Worm (Caenorhabditis elegans): ENCODE data around the gene R02D5.1.

DNA sequence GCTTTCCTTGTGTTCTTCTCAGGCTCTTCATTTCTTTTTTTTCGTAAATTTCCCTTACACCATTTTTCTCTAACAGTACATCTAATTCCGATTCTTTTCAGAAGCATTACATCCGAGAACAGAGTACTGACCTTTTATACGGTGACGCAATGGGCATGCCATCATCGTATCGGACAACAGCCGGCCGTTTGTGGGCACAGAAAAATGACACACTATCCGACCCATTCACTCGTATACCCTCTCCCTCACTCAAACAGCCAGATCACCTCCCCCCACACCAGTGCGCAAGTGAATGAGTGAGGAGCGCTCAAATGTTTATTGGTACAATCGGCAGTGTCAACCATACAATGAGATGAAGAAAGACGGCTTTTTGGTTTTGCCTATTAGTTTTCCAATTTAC is 6.9 kb upstream of the R02D5.1 start, which contains the start of gene R02D5.24:
- no peak for TF ChIP-seq hlh-17 (GFP tag; optimal IDR thresholded peaks at IDR 0.05; ENCODE audit: borderline replicate concordance)
- TF ChIP-seq aly-2 (tag; optimal IDR thresholded peaks at IDR 0.05) = no peak
- TF ChIP-seq dpl-1 (GFP tag; optimal IDR thresholded peaks at IDR 0.05) = no peak
- no peak for TF ChIP-seq unc-86 (tag; optimal IDR thresholded peaks at IDR 0.05)
- no peak for TF ChIP-seq sox-4 (tag; optimal IDR thresholded peaks at IDR 0.05)
